Worm (Caenorhabditis elegans) whole organism, late embryonic: ENCODE measurements around the gene C18A11.3.

Source experiments
- ceh-22 ChIP-seq: sonication (generic microtip); optimal IDR thresholded peaks from 2 replicates; lab custom pipeline; 2017; ENCODE audit warnings: missing biosample characterization, missing genetic modification characterization
- ceh-24 ChIP-seq: sonication (generic microtip); optimal IDR thresholded peaks from 2 replicates; lab custom pipeline; 2016; ENCODE audit warnings: mild to moderate bottlenecking, missing genetic modification characterization, missing compliant biosample characterization
- ceh-31 ChIP-seq: sonication (generic microtip); optimal IDR thresholded peaks from 2 replicates; lab custom pipeline; 2016; ENCODE audit warnings: missing genetic modification characterization, missing compliant biosample characterization
- eyg-1 ChIP-seq: sonication (generic microtip); optimal IDR thresholded peaks from 2 replicates; lab custom pipeline; 2016; ENCODE audit warnings: missing genotype, missing genetic modification characterization, missing compliant biosample characterization
- fax-1 ChIP-seq: sonication (generic microtip); optimal IDR thresholded peaks from 2 replicates; lab custom pipeline; 2016; ENCODE audit warnings: missing genotype, missing genetic modification characterization, missing compliant biosample characterization
- nfya-1 ChIP-seq: sonication (generic microtip); optimal IDR thresholded peaks from 2 replicates; lab custom pipeline; 2017; ENCODE audit warnings: missing genetic modification characterization, mild to moderate bottlenecking, missing compliant biosample characterization, antibody characterized with exemption, moderate library complexity
- nhr-11 ChIP-seq: fragments of 150-350 bp; optimal IDR thresholded peaks from 2 replicates; lab custom pipeline; 2014; ENCODE audit warnings: missing biosample characterization, missing genetic modification characterization
- pha-4 ChIP-seq: fragments of 150-350 bp; optimal IDR thresholded peaks from 2 replicates; lab custom pipeline; 2018; ENCODE audit warnings: missing biosample characterization, missing genetic modification reagents, missing genetic modification characterization
- sox-4 ChIP-seq: sonication (generic microtip); optimal IDR thresholded peaks from 2 replicates; lab custom pipeline; 2017; ENCODE audit warnings: mild to moderate bottlenecking, missing genetic modification characterization, inconsistent platforms, missing compliant biosample characterization
- ttx-3 ChIP-seq: sonication (generic microtip); optimal IDR thresholded peaks from 2 replicates; lab custom pipeline; 2016; ENCODE audit warnings: missing genetic modification reagents, missing genetic modification characterization, missing compliant biosample characterization

ce11 chrX:8110193-8110592, 49.3 kb downstream of the C18A11.3 start, which contains the start of gene K07E3.1:
- TF ChIP-seq nfya-1 (tag; lab: Kevin White, UChicago) (no peak), eyg-1 (tag; lab: Kevin White, UChicago) (no peak), pha-4 (tag; lab: Kevin White, UChicago) (no peak), ceh-31 (no peak), nhr-11 (tag; lab: Kevin White, UChicago) (no peak), sox-4 (no peak), ceh-22 (no peak), fax-1 (tag; lab: Kevin White, UChicago) (no peak), ceh-24 (tag; lab: Kevin White, UChicago) (no peak), ttx-3 (no peak)
